Fruit fly (Drosophila melanogaster) whole organism, adult: ENCODE results near the gene NimB4.

Experiments used
- CG11617 ChIP-seq: fragments of 200-800 bp; sonication (Bioruptor generic); optimal IDR thresholded peaks from 2 replicates; lab custom pipeline; 2017; ENCODE audit warnings: mild to moderate bottlenecking, missing biosample characterization, missing genetic modification reagents, missing genetic modification characterization
- CG12768 ChIP-seq: fragments of 200-800 bp; sonication (Bioruptor generic); optimal IDR thresholded peaks from 2 replicates; lab custom pipeline; 2017; ENCODE audit warnings: missing biosample characterization, missing genetic modification characterization, mild to moderate bottlenecking, moderate library complexity, missing genetic modification reagents
- CG14711 ChIP-seq: fragments of 200-800 bp; sonication (Bioruptor generic); optimal IDR thresholded peaks from 2 replicates; lab custom pipeline; 2018; ENCODE audit warnings: missing biosample characterization, mild to moderate bottlenecking, missing genetic modification characterization, moderate library complexity
- CG1620 ChIP-seq: fragments of 200-800 bp; sonication (Bioruptor generic); optimal IDR thresholded peaks from 2 replicates; lab custom pipeline; 2016; ENCODE audit warnings: missing biosample characterization, missing genetic modification characterization
- CG33017 ChIP-seq: fragments of 200-800 bp; sonication (Bioruptor generic); optimal IDR thresholded peaks from 2 replicates; lab custom pipeline; 2018; ENCODE audit warnings: missing biosample characterization, mild to moderate bottlenecking, missing genetic modification characterization, moderate library complexity
- CG5204 ChIP-seq: fragments of 200-800 bp; sonication (Bioruptor generic); optimal IDR thresholded peaks from 2 replicates; lab custom pipeline; 2016; ENCODE audit warnings: missing biosample characterization, missing genetic modification characterization
- CG7045 ChIP-seq: fragments of 200-800 bp; sonication (Bioruptor generic); optimal IDR thresholded peaks from 2 replicates; lab custom pipeline; 2017; ENCODE audit warnings: missing biosample characterization, mild to moderate bottlenecking, missing genetic modification characterization
- CG7101 ChIP-seq: fragments of 200-800 bp; sonication (Bioruptor generic); optimal IDR thresholded peaks from 2 replicates; lab custom pipeline; 2018; ENCODE audit warnings: missing biosample characterization, mild to moderate bottlenecking, missing genetic modification characterization, moderate library complexity
- Clk ChIP-seq: fragments of 200-800 bp; sonication (Bioruptor generic); optimal IDR thresholded peaks from 2 replicates; lab custom pipeline; 2017; ENCODE audit warnings: missing biosample characterization, missing genetic modification characterization
- Crg-1 ChIP-seq: fragments of 200-800 bp; sonication (Bioruptor generic); optimal IDR thresholded peaks from 2 replicates; lab custom pipeline; 2016; ENCODE audit warnings: missing biosample characterization, missing genetic modification characterization
- Hr96 ChIP-seq: fragments of 200-800 bp; sonication (Bioruptor generic); optimal IDR thresholded peaks from 2 replicates; lab custom pipeline; 2016; ENCODE audit warnings: missing biosample characterization, missing genetic modification characterization
- Mnt ChIP-seq: fragments of 200-800 bp; sonication (Bioruptor generic); optimal IDR thresholded peaks from 2 replicates; lab custom pipeline; 2016; ENCODE audit warnings: missing biosample characterization, mild to moderate bottlenecking, missing genetic modification characterization
- bab1 ChIP-seq: fragments of 200-800 bp; sonication (Bioruptor generic); optimal IDR thresholded peaks from 3 replicates; lab custom pipeline; 2019; ENCODE audit warnings: missing biosample characterization, mild to moderate bottlenecking, missing genetic modification characterization, moderate library complexity
- cic ChIP-seq: fragments of 200-800 bp; sonication (Bioruptor generic); optimal IDR thresholded peaks from 2 replicates; lab custom pipeline; 2017; ENCODE audit warnings: missing biosample characterization, mild to moderate bottlenecking, missing genetic modification characterization, moderate library complexity
- cnc ChIP-seq, 2 experiments: fragments of >200 bp; optimal IDR thresholded peaks; 2 replicates each; lab custom pipeline; 2017
- kay ChIP-seq: fragments of 200-800 bp; sonication (Bioruptor generic); peaks from one replicate; lab custom pipeline; 2016; ENCODE audit warnings: missing biosample characterization, missing genetic modification characterization, borderline replicate concordance
- ovo ChIP-seq: fragments of 200-800 bp; sonication (Bioruptor generic); optimal IDR thresholded peaks from 2 replicates; lab custom pipeline; 2016; ENCODE audit warnings: missing biosample characterization, missing genetic modification characterization
- pad ChIP-seq: fragments of 200-800 bp; sonication (Bioruptor generic); optimal IDR thresholded peaks from 3 replicates; lab custom pipeline; 2017; ENCODE audit warnings: missing biosample characterization, missing genetic modification characterization, mild to moderate bottlenecking, moderate library complexity, missing genetic modification reagents
- tj ChIP-seq: fragments of 200-800 bp; sonication (Bioruptor generic); optimal IDR thresholded peaks from 3 replicates; lab custom pipeline; 2017; ENCODE audit warnings: missing biosample characterization, mild to moderate bottlenecking, missing genetic modification characterization, moderate library complexity
- toe ChIP-seq: fragments of 200-800 bp; sonication (Bioruptor generic); optimal IDR thresholded peaks from 2 replicates; lab custom pipeline; 2016; ENCODE audit warnings: missing biosample characterization, missing genetic modification characterization

NimB4 gene

dm6 chr2L:14007801-14008200 is 38.0 kb upstream of the NimB4 start, which contains the start of gene CG42692:
Gene CG42692 (plus strand): TSS chr2L:14008101.
- TF ChIP-seq CG12768: no peak
- no peak for TF ChIP-seq CG7101 (tag; lab: Kevin White, UChicago)
- no peak for TF ChIP-seq CG7045 (GFP tag; lab: Kevin White, UChicago)
- no peak for TF ChIP-seq cnc (optimal IDR thresholded peaks at IDR 0.05; lab: Kevin White, UChicago)
- TF ChIP-seq kay (GFP tag; lab: Kevin White, UChicago): peak; percentile 40
- TF ChIP-seq Mnt (GFP tag; lab: Kevin White, UChicago): no peak

- TF ChIP-seq tj (GFP tag; lab: Kevin White, UChicago) (no peak), Hr96 (GFP tag; lab: Kevin White, UChicago) (no peak), kay (GFP tag; lab: Kevin White, UChicago) (no peak), CG12768 (no peak), CG14711 (tag; lab: Kevin White, UChicago) (no peak), CG1620 (GFP tag; lab: Kevin White, UChicago) (no peak), CG11617 (GFP tag; lab: Kevin White, UChicago) (no peak), pad (GFP tag; lab: Kevin White, UChicago) (no peak), cnc (optimal IDR thresholded peaks at IDR 0.05; lab: Kevin White, UChicago) (no peak)
Observed at dm6 chr2L:14001887-14002286, 32.1 kb upstream of the NimB4 start.

- TF ChIP-seq Mnt (GFP tag; lab: Kevin White, UChicago): no peak
- no peak for TF ChIP-seq CG1620 (GFP tag; lab: Kevin White, UChicago)
- no peak for TF ChIP-seq kay (GFP tag; lab: Kevin White, UChicago)
- no peak for TF ChIP-seq Clk (GFP tag; lab: Kevin White, UChicago)
- no peak for TF ChIP-seq cic (GFP tag; lab: Kevin White, UChicago)
- TF ChIP-seq toe (GFP tag; lab: Kevin White, UChicago): no peak
- no peak for TF ChIP-seq CG14711 (tag; lab: Kevin White, UChicago)
- no peak for TF ChIP-seq CG5204 (GFP tag; lab: Kevin White, UChicago)
- no peak for TF ChIP-seq ovo (GFP tag; lab: Kevin White, UChicago)
- TF ChIP-seq pad (GFP tag; lab: Kevin White, UChicago): no peak
- TF ChIP-seq CG12768: no peak
- TF ChIP-seq bab1 (GFP tag; lab: Kevin White, UChicago): no peak
- TF ChIP-seq CG11617 (GFP tag; lab: Kevin White, UChicago): no peak
- no peak for TF ChIP-seq CG33017 (tag; lab: Kevin White, UChicago)
- TF ChIP-seq CG7045 (GFP tag; lab: Kevin White, UChicago): no peak
Observed at dm6 chr2L:14001078-14001477, 31.3 kb upstream of the NimB4 start, which contains the start of gene rk. Gene rk (minus strand): TSS chr2L:14001248.

- TF ChIP-seq CG11617 (GFP tag; lab: Kevin White, UChicago): no peak
- TF ChIP-seq Clk (GFP tag; lab: Kevin White, UChicago): no peak
- TF ChIP-seq pad (GFP tag; lab: Kevin White, UChicago): no peak
- no peak for TF ChIP-seq CG1620 (GFP tag; lab: Kevin White, UChicago)
- no peak for TF ChIP-seq ovo (GFP tag; lab: Kevin White, UChicago)
- TF ChIP-seq CG5204 (GFP tag; lab: Kevin White, UChicago): no peak
- TF ChIP-seq cnc (optimal IDR thresholded peaks at IDR 0.05; lab: Kevin White, UChicago): no peak
- TF ChIP-seq kay (GFP tag; lab: Kevin White, UChicago): no peak
- TF ChIP-seq toe (GFP tag; lab: Kevin White, UChicago): no peak
Observed at dm6 chr2L:13998952-13999351, 29.2 kb upstream of the NimB4 start.

dm6 chr2L:13979826-13980225 is 10.1 kb upstream of the NimB4 start, which contains the start of gene NimC2:
Gene NimC2 (plus strand): TSS chr2L:13980126.
- TF ChIP-seq CG5204 (GFP tag; lab: Kevin White, UChicago) (no peak), CG33017 (tag; lab: Kevin White, UChicago) (no peak), kay (GFP tag; lab: Kevin White, UChicago) (no peak), CG14711 (tag; lab: Kevin White, UChicago) (no peak), ovo (GFP tag; lab: Kevin White, UChicago) (no peak), CG1620 (GFP tag; lab: Kevin White, UChicago) (no peak), Mnt (GFP tag; lab: Kevin White, UChicago) (no peak)

- TF ChIP-seq bab1 (GFP tag; lab: Kevin White, UChicago) (no peak), CG1620 (GFP tag; lab: Kevin White, UChicago) (no peak), Clk (GFP tag; lab: Kevin White, UChicago) (no peak), ovo (GFP tag; lab: Kevin White, UChicago) (no peak), Crg-1 (GFP tag; lab: Kevin White, UChicago) (no peak), CG7045 (GFP tag; lab: Kevin White, UChicago) (no peak), pad (GFP tag; lab: Kevin White, UChicago) (no peak), CG14711 (tag; lab: Kevin White, UChicago) (no peak), tj (GFP tag; lab: Kevin White, UChicago) (no peak), CG7101 (tag; lab: Kevin White, UChicago) (no peak), CG11617 (GFP tag; lab: Kevin White, UChicago) (no peak), CG5204 (GFP tag; lab: Kevin White, UChicago) (no peak), Mnt (GFP tag; lab: Kevin White, UChicago) (peak; percentile 18), CG33017 (tag; lab: Kevin White, UChicago) (no peak), cnc (optimal IDR thresholded peaks at IDR 0.05; lab: Kevin White, UChicago) (no peak), CG12768 (no peak), cic (GFP tag; lab: Kevin White, UChicago) (peak; percentile 33), Hr96 (GFP tag; lab: Kevin White, UChicago) (peak; percentile 9), kay (GFP tag; lab: Kevin White, UChicago) (peak; percentile 59), toe (GFP tag; lab: Kevin White, UChicago) (no peak)
Observed at dm6 chr2L:13977073-13977472, 7.3 kb upstream of the NimB4 start, which contains the start of gene Cyp28a5. Gene Cyp28a5 (plus strand): TSS chr2L:13977302.
